Worm (Caenorhabditis elegans) whole organism, late embryonic: ENCODE data around the gene C07A9.13.
A peak's percentile ranks its signal among the peaks of the same experiment; 100 is the strongest.

Experiments used
- C08G9.2 ChIP-seq: sonication (generic microtip); optimal IDR thresholded peaks from 2 replicates; lab custom pipeline; 2016; ENCODE audit warnings: mild to moderate bottlenecking, missing genetic modification characterization, moderate library complexity, missing compliant biosample characterization
- F13H6.1 ChIP-seq: sonication (generic microtip); optimal IDR thresholded peaks from 2 replicates; lab custom pipeline; 2016; ENCODE audit warnings: missing genetic modification characterization, missing compliant biosample characterization
- K02D7.2 ChIP-seq: sonication (generic microtip); optimal IDR thresholded peaks from 2 replicates; lab custom pipeline; 2017; ENCODE audit warnings: mild to moderate bottlenecking, missing genetic modification characterization, missing compliant biosample characterization
- T23F11.4 ChIP-seq: fragments of 200-800 bp; sonication (Bioruptor generic); optimal IDR thresholded peaks from 2 replicates; lab custom pipeline; 2018; ENCODE audit warnings: mild to moderate bottlenecking, missing genetic modification characterization, missing compliant biosample characterization
- ahr-1 ChIP-seq: sonication (generic microtip); optimal IDR thresholded peaks from 2 replicates; lab custom pipeline; 2016; ENCODE audit warnings: missing genetic modification characterization, missing compliant biosample characterization
- ama-1 ChIP-seq: fragments of 150-350 bp; optimal IDR thresholded peaks from 2 replicates; lab custom pipeline; 2014
- ceh-18 ChIP-seq: sonication (generic microtip); optimal IDR thresholded peaks from 2 replicates; lab custom pipeline; 2016; ENCODE audit warnings: missing genetic modification characterization, missing compliant biosample characterization
- ceh-19 ChIP-seq: fragments of 200-800 bp; sonication (Bioruptor generic); optimal IDR thresholded peaks from 2 replicates; lab custom pipeline; 2018; ENCODE audit warnings: mild to moderate bottlenecking, missing genetic modification characterization, missing compliant biosample characterization
- ceh-2 ChIP-seq: sonication (generic microtip); optimal IDR thresholded peaks from 2 replicates; lab custom pipeline; 2016; ENCODE audit warnings: missing genotype, missing genetic modification characterization, missing compliant biosample characterization
- ceh-31 ChIP-seq: sonication (generic microtip); optimal IDR thresholded peaks from 2 replicates; lab custom pipeline; 2016; ENCODE audit warnings: missing genetic modification characterization, missing compliant biosample characterization
- ceh-34 ChIP-seq: sonication (generic microtip); optimal IDR thresholded peaks from 2 replicates; lab custom pipeline; 2016; ENCODE audit warnings: mild to moderate bottlenecking, missing genetic modification characterization, missing compliant biosample characterization
- ceh-45 ChIP-seq: fragments of 200-800 bp; sonication (Bioruptor generic); IDR thresholded peaks from 2 replicates; pipeline ENCODE4 v1.3.6; 2022; ENCODE audit warnings: missing genetic modification reagents, missing genetic modification characterization, missing compliant biosample characterization
- ceh-9 ChIP-seq: sonication (generic microtip); optimal IDR thresholded peaks from 2 replicates; lab custom pipeline; 2016; ENCODE audit warnings: mild to moderate bottlenecking, missing genetic modification characterization, inconsistent platforms, missing compliant biosample characterization
- che-1 ChIP-seq: sonication (generic microtip); optimal IDR thresholded peaks from 2 replicates; lab custom pipeline; 2016; ENCODE audit warnings: mild to moderate bottlenecking, missing genetic modification characterization, missing compliant biosample characterization
- dmd-4 ChIP-seq: sonication (generic microtip); optimal IDR thresholded peaks from 2 replicates; lab custom pipeline; 2016; ENCODE audit warnings: borderline replicate concordance, missing genetic modification characterization, missing compliant biosample characterization
- elt-2 ChIP-seq: sonication (generic microtip); optimal IDR thresholded peaks from 2 replicates; lab custom pipeline; 2016; ENCODE audit warnings: missing genetic modification reagents, missing genetic modification characterization, missing compliant biosample characterization
- fkh-10 ChIP-seq: fragments of 150-350 bp; optimal IDR thresholded peaks from 2 replicates; lab custom pipeline; 2014; ENCODE audit warnings: missing biosample characterization, missing genetic modification reagents, missing genetic modification characterization
- hlh-30 ChIP-seq: sonication (generic microtip); optimal IDR thresholded peaks from 2 replicates; lab custom pipeline; 2017; ENCODE audit warnings: antibody characterized with exemption, missing genetic modification characterization, missing compliant biosample characterization; ENCODE audit not compliant: insufficient read depth
- hlh-6 ChIP-seq: sonication (generic microtip); optimal IDR thresholded peaks from 2 replicates; lab custom pipeline; 2016; ENCODE audit warnings: missing genotype, missing genetic modification characterization, missing compliant biosample characterization
- hlh-8 ChIP-seq: sonication (generic microtip); optimal IDR thresholded peaks from 2 replicates; lab custom pipeline; 2016; ENCODE audit warnings: missing genotype, missing genetic modification characterization, missing compliant biosample characterization
- madf-2 ChIP-seq: sonication (generic microtip); optimal IDR thresholded peaks from 2 replicates; lab custom pipeline; 2017; ENCODE audit warnings: missing genetic modification characterization, missing compliant biosample characterization
- nfya-1 ChIP-seq: sonication (generic microtip); optimal IDR thresholded peaks from 2 replicates; lab custom pipeline; 2017; ENCODE audit warnings: missing genetic modification characterization, mild to moderate bottlenecking, missing compliant biosample characterization, antibody characterized with exemption, moderate library complexity
- nhr-11 ChIP-seq: fragments of 150-350 bp; optimal IDR thresholded peaks from 2 replicates; lab custom pipeline; 2014; ENCODE audit warnings: missing biosample characterization, missing genetic modification characterization
- pat-9 ChIP-seq: fragments of 200-800 bp; sonication (Bioruptor generic); optimal IDR thresholded peaks from 2 replicates; lab custom pipeline; 2018; ENCODE audit warnings: mild to moderate bottlenecking, missing genetic modification characterization, moderate library complexity, missing compliant biosample characterization
- pax-1 ChIP-seq: fragments of 150-350 bp; optimal IDR thresholded peaks from 2 replicates; lab custom pipeline; 2014; ENCODE audit warnings: missing biosample characterization, missing genetic modification characterization
- pha-2 ChIP-seq: sonication (generic microtip); optimal IDR thresholded peaks from 2 replicates; lab custom pipeline; 2017; ENCODE audit warnings: mild to moderate bottlenecking, missing genetic modification characterization, missing compliant biosample characterization
- ref-2 ChIP-seq: sonication (generic microtip); optimal IDR thresholded peaks from 2 replicates; lab custom pipeline; 2016; ENCODE audit warnings: missing genetic modification characterization, missing compliant biosample characterization
- sox-2 ChIP-seq: fragments of 200-800 bp; sonication (Bioruptor generic); IDR thresholded peaks from 2 replicates; pipeline ENCODE4 v1.3.6; 2022; ENCODE audit warnings: missing genetic modification reagents, missing genetic modification characterization, missing compliant biosample characterization
- sox-4 ChIP-seq: sonication (generic microtip); optimal IDR thresholded peaks from 2 replicates; lab custom pipeline; 2017; ENCODE audit warnings: mild to moderate bottlenecking, missing genetic modification characterization, inconsistent platforms, missing compliant biosample characterization
- tbx-2 ChIP-seq: sonication (generic microtip); optimal IDR thresholded peaks from 2 replicates; lab custom pipeline; 2016; ENCODE audit warnings: missing genetic modification characterization, missing compliant biosample characterization
- tbx-7 ChIP-seq: sonication (generic microtip); optimal IDR thresholded peaks from 2 replicates; lab custom pipeline; 2016; ENCODE audit warnings: missing genotype, missing genetic modification characterization, missing compliant biosample characterization
- unc-3 ChIP-seq, 2 experiments: fragments of 200-800 bp in 1 of 2; sonication (Bioruptor generic) in 1 of 2; sonication (generic microtip) in 1 of 2; conservative IDR thresholded peaks in 1 of 2; optimal IDR thresholded peaks in 1 of 2; 2 replicates each; pipeline versions ENCODE4 v1.3.6 to Lab custom; 2016 to 2022; ENCODE audit warnings: missing compliant biosample characterization in 2 of 2, missing genetic modification characterization in 2 of 2, missing genetic modification reagents in 1 of 2
- unc-42 ChIP-seq: sonication (generic microtip); optimal IDR thresholded peaks from 2 replicates; lab custom pipeline; 2016; ENCODE audit warnings: missing genotype, missing genetic modification characterization, missing compliant biosample characterization
- unc-55 ChIP-seq: sonication (generic microtip); optimal IDR thresholded peaks from 2 replicates; lab custom pipeline; 2017; ENCODE audit warnings: missing biosample characterization, missing genetic modification reagents, missing genetic modification characterization
- unc-86 ChIP-seq: sonication (generic microtip); optimal IDR thresholded peaks from 2 replicates; lab custom pipeline; 2016; ENCODE audit warnings: missing genetic modification characterization, missing compliant biosample characterization
- zip-5 ChIP-seq: sonication (generic microtip); optimal IDR thresholded peaks from 2 replicates; lab custom pipeline; 2016; ENCODE audit warnings: missing genetic modification characterization, missing compliant biosample characterization

Gene C07A9.13

DNA sequence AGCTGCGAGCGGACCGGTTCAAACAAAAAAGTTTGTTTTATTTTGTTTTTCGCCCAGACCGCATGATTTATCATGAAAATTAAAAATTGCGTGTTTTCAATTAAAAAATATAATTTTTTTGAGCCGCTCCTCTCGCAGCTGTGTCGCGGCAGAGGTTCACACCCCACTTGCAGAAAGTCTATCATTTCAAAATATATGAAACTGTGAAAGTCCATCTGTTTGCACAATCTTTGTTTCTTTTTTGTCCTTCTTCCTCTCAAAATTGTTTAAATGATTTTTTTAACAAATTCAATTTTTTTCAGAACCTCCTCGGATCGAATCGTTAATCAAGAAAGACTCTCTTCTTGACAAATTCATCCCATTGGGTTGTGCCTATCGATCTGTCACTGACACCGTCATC lies 18.5 kb upstream of the C07A9.13 start, which contains the start of gene tlk-1:
tlk-1 (plus strand) TSS at position 301 of the 400 bp plus-strand sequence.
- TF ChIP-seq unc-55 (GFP tag; lab: Kevin White, UChicago) (no peak), fkh-10 (GFP tag; lab: Kevin White, UChicago) (no peak), sox-4 (tag; lab: Kevin White, UChicago) (no peak), ceh-45 (GFP tag; lab: Robert Waterston, UW) (no peak), zip-5 (tag; lab: Kevin White, UChicago) (no peak), unc-86 (tag; lab: Kevin White, UChicago) (no peak)

- TF ChIP-seq C08G9.2 (tag; lab: Kevin White, UChicago) = no peak
- TF ChIP-seq elt-2 (tag; lab: Kevin White, UChicago) = peak; percentile 5
Measured at ce11 chrIII:9698635-9699396, 17.7 kb upstream of the C07A9.13 start.

DNA sequence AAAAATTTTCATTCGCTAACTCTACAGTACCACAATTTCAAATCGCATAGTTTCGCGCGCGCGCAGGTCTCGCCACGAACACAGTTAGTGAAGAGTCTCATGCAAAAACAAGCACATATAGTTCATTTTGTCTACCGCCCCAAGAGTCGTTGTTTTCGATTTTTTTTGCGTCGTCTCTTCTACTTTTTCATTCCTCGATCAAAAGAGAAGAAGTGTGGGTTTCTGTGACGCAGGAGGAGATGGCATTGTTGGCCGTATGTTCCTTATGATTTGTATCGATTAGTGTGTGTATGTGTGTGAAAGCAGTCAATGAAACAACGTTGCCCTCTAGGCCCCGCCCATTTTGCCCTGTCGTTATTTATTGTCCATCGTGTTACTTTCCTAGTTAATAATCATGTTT lies 16.8 kb upstream of the C07A9.13 start:
- TF ChIP-seq K02D7.2 (tag; lab: Kevin White, UChicago) (no peak), ceh-31 (tag; lab: Kevin White, UChicago) (no peak), hlh-6 (tag; lab: Kevin White, UChicago) (no peak), nhr-11 (tag; lab: Kevin White, UChicago) (no peak), hlh-8 (tag; lab: Kevin White, UChicago) (no peak), ref-2 (tag; lab: Kevin White, UChicago) (no peak), T23F11.4 (GFP tag; lab: Kevin White, UChicago) (no peak), fkh-10 (GFP tag; lab: Kevin White, UChicago) (no peak), ahr-1 (tag; lab: Kevin White, UChicago) (no peak), unc-86 (tag; lab: Kevin White, UChicago) (no peak), ama-1 (lab: Kevin White, UChicago) (no peak), sox-4 (tag; lab: Kevin White, UChicago) (no peak)
- TF ChIP-seq, all 69 proteins: peak for 0

ce11 chrIII:9697323-9697722 lies 16.2 kb upstream of the C07A9.13 start:
- TF ChIP-seq tbx-2 (tag; lab: Kevin White, UChicago) (peak; percentile 34), ceh-18 (tag; lab: Kevin White, UChicago) (peak; percentile 53), ceh-19 (GFP tag; lab: Kevin White, UChicago) (no peak), ceh-34 (tag; lab: Kevin White, UChicago) (peak; percentile 18), F13H6.1 (tag; lab: Kevin White, UChicago) (peak; percentile 59), sox-2 (GFP tag; lab: Robert Waterston, UW) (no peak), madf-2 (tag; lab: Kevin White, UChicago) (no peak), ceh-31 (tag; lab: Kevin White, UChicago) (peak; percentile 6), unc-86 (tag; lab: Kevin White, UChicago) (peak; percentile 3), nfya-1 (tag; lab: Kevin White, UChicago) (peak; percentile 70)

- TF ChIP-seq ceh-2 (tag; lab: Kevin White, UChicago) (no peak), unc-42 (tag; lab: Kevin White, UChicago) (no peak), tbx-7 (tag; lab: Kevin White, UChicago) (no peak), unc-3 (GFP tag; conservative IDR thresholded peaks at IDR 0.05; lab: Robert Waterston, UW) (no peak), unc-3 (tag; optimal IDR thresholded peaks at IDR 0.05; lab: Kevin White, UChicago) (no peak), ahr-1 (tag; lab: Kevin White, UChicago) (no peak), che-1 (tag; lab: Kevin White, UChicago) (no peak), pat-9 (tag; lab: Kevin White, UChicago) (no peak), pax-1 (no peak), pha-2 (tag; lab: Kevin White, UChicago) (no peak), hlh-8 (tag; lab: Kevin White, UChicago) (no peak), hlh-30 (tag; lab: Kevin White, UChicago) (no peak), ceh-9 (tag; lab: Kevin White, UChicago) (no peak), dmd-4 (tag; lab: Kevin White, UChicago) (no peak)
- TF ChIP-seq, all 69 proteins: peak for 0
Measured at ce11 chrIII:9696417-9696816, 15.3 kb upstream of the C07A9.13 start, which contains the start of gene bud-31. Gene bud-31, minus strand, starts transcription at chrIII:9696517.
